Worm (Caenorhabditis elegans): ENCODE results near the gene ttr-54.

ce11 chrIV:10150552-10151004, 5.0 kb upstream of the ttr-54 start, which contains the start of gene tsp-12:
- no peak for TF ChIP-seq lin-11 (tag; optimal IDR thresholded peaks at IDR 0.05)
- TF ChIP-seq hlh-15 (tag; optimal IDR thresholded peaks at IDR 0.05): no peak
- no peak for TF ChIP-seq fkh-10 (GFP tag; optimal IDR thresholded peaks at IDR 0.05)
- no peak for TF ChIP-seq pqm-1 (tag; optimal IDR thresholded peaks at IDR 0.05)
- TF ChIP-seq ceh-34 (tag; optimal IDR thresholded peaks at IDR 0.05): peak; percentile 15
- TF ChIP-seq fax-1 (tag; optimal IDR thresholded peaks at IDR 0.05): no peak
- no peak for TF ChIP-seq K09A11.1 (tag; optimal IDR thresholded peaks at IDR 0.05; ENCODE audit: insufficient read depth)
- no peak for TF ChIP-seq unc-86 (tag; optimal IDR thresholded peaks at IDR 0.05)
- TF ChIP-seq Y22D7AL.16 (tag; optimal IDR thresholded peaks at IDR 0.05): no peak
- no peak for TF ChIP-seq ceh-9 (tag; optimal IDR thresholded peaks at IDR 0.05)
- no peak for TF ChIP-seq npax-4 (tag; optimal IDR thresholded peaks at IDR 0.05)
- no peak for TF ChIP-seq nhr-11 (tag; optimal IDR thresholded peaks at IDR 0.05)
- no peak for TF ChIP-seq F13H6.1 (tag; optimal IDR thresholded peaks at IDR 0.05)
- no peak for TF ChIP-seq ets-4 (tag; optimal IDR thresholded peaks at IDR 0.05)
